Fruit fly (Drosophila melanogaster): Measurements from ENCODE around the gene CG15478.

CG15478 gene

dm6 chrX:7708942-7709707 lies 8.6 kb downstream of the CG15478 start, which contains the start of gene CHES-1-like (continued):
- TF ChIP-seq CG14965 (GFP tag; optimal IDR thresholded peaks at IDR 0.05; ENCODE audit: borderline replicate concordance) = peak; percentile 59
- peak; percentile 68 for TF ChIP-seq CG30020 (tag; optimal IDR thresholded peaks at IDR 0.05)
- peak; percentile 69 for TF ChIP-seq ro (GFP tag; IDR thresholded peaks at IDR 0.05)
- TF ChIP-seq Hey (tag; optimal IDR thresholded peaks at IDR 0.05) = peak; percentile 20
- TF ChIP-seq CG8478 (optimal IDR thresholded peaks at IDR 0.05) = no peak
- peak; percentile 86 for TF ChIP-seq NfI (GFP tag; optimal IDR thresholded peaks at IDR 0.05)
- TF ChIP-seq phol (tag; optimal IDR thresholded peaks at IDR 0.05) = peak; percentile 93
- peak; percentile 86 for TF ChIP-seq en (GFP tag; optimal IDR thresholded peaks at IDR 0.05)
- TF ChIP-seq CG5245 (GFP tag; optimal IDR thresholded peaks at IDR 0.05) = peak; percentile 79
- peak; percentile 96 for TF ChIP-seq Sox100B (GFP tag; optimal IDR thresholded peaks at IDR 0.05)
- TF ChIP-seq cg (GFP tag; optimal IDR thresholded peaks at IDR 0.05) = no peak
- TF ChIP-seq Eip74EF (GFP tag; optimal IDR thresholded peaks at IDR 0.05) = peak in 1 of 2 experiments; percentile 94
- peak; percentile 78 for TF ChIP-seq CG3847 (GFP tag; IDR thresholded peaks at IDR 0.05)
- peak; percentile 44 for TF ChIP-seq CG31365 (tag; optimal IDR thresholded peaks at IDR 0.05)
- TF ChIP-seq CG11696 (GFP tag; IDR thresholded peaks at IDR 0.05) = peak; percentile 58; the same call in 1 of the 2 replicates
- peak; percentile 56 for TF ChIP-seq kni (GFP tag; optimal IDR thresholded peaks at IDR 0.05)
- 0 out of 2 replicates have a peak, but pooled peaks have one; percentile 24 for TF ChIP-seq toy (GFP tag; IDR thresholded peaks at IDR 0.05)
- TF ChIP-seq CG7839 (tag; optimal IDR thresholded peaks at IDR 0.05) = peak; percentile 95
- peak; percentile 96 for TF ChIP-seq CG10543 (GFP tag; optimal IDR thresholded peaks at IDR 0.05)
- TF ChIP-seq bsh (GFP tag; optimal IDR thresholded peaks at IDR 0.05) = peak; percentile 84 to 87
- TF ChIP-seq prd (optimal IDR thresholded peaks at IDR 0.05) = no peak
- peak; percentile 85 for TF ChIP-seq prd (GFP tag; IDR thresholded peaks at IDR 0.05)
- peak; percentile 44 for TF ChIP-seq Adf1 (GFP tag; IDR thresholded peaks at IDR 0.05)
- peak; percentile 64 for TF ChIP-seq ssp (GFP tag; IDR thresholded peaks at IDR 0.05)
- TF ChIP-seq B-H1 (GFP tag; IDR thresholded peaks at IDR 0.05) = peak; percentile 68
- no peak for TF ChIP-seq ato (GFP tag; IDR thresholded peaks at IDR 0.05; ENCODE audit: partially characterized antibody)
- TF ChIP-seq run (tag; optimal IDR thresholded peaks at IDR 0.05) = peak; percentile 82
- peak; percentile 88 for TF ChIP-seq maf-S (GFP tag; optimal IDR thresholded peaks at IDR 0.05)
- TF ChIP-seq Trl (optimal IDR thresholded peaks at IDR 0.05) = peak in 1 of 2 experiments; percentile 59
- TF ChIP-seq Trl (GFP tag; optimal IDR thresholded peaks at IDR 0.05) = peak; percentile 90
- TF ChIP-seq HmgZ (tag; optimal IDR thresholded peaks at IDR 0.05) = peak; percentile 79
- TF ChIP-seq CG2129 (GFP tag; IDR thresholded peaks at IDR 0.05; ENCODE audit: partially characterized antibody) = no peak
- TF ChIP-seq mld (GFP tag; IDR thresholded peaks at IDR 0.05; ENCODE audit: partially characterized antibody) = no peak
- peak; percentile 90 for TF ChIP-seq CG18476 (GFP tag; optimal IDR thresholded peaks at IDR 0.05)
- TF ChIP-seq Drgx (GFP tag; IDR thresholded peaks at IDR 0.05) = peak; percentile 83
- no peak for TF ChIP-seq yki (optimal IDR thresholded peaks at IDR 0.05)
- no peak for TF ChIP-seq zen2 (GFP tag; IDR thresholded peaks at IDR 0.05; ENCODE audit: partially characterized antibody)
- TF ChIP-seq sima (GFP tag; optimal IDR thresholded peaks at IDR 0.05) = peak; percentile 48
- TF ChIP-seq cwo (GFP tag; optimal IDR thresholded peaks at IDR 0.05) = peak; percentile 90
- peak; percentile 40 for TF ChIP-seq corto (GFP tag; optimal IDR thresholded peaks at IDR 0.05)
- TF ChIP-seq Abd-B (GFP tag; optimal IDR thresholded peaks at IDR 0.05) = peak; percentile 93
- TF ChIP-seq CG8089 (GFP tag; optimal IDR thresholded peaks at IDR 0.05) = peak; percentile 88
- peak; percentile 88 for TF ChIP-seq CG1233 (GFP tag; optimal IDR thresholded peaks at IDR 0.05)
- peak; percentile 95 for TF ChIP-seq Oli (tag; optimal IDR thresholded peaks at IDR 0.05)
- TF ChIP-seq da (GFP tag; optimal IDR thresholded peaks at IDR 0.05) = peak; percentile 57
- peak; percentile 95 for TF ChIP-seq CG11504 (tag; optimal IDR thresholded peaks at IDR 0.05)
- TF ChIP-seq CG4730 (GFP tag; IDR thresholded peaks at IDR 0.05) = peak; percentile 78
- peak; percentile 47; the same call in 1 of the 2 replicates for TF ChIP-seq NFAT (GFP tag; IDR thresholded peaks at IDR 0.05)
- TF ChIP-seq aop (GFP tag; IDR thresholded peaks at IDR 0.05) = 0 out of 2 replicates have a peak, but pooled peaks have one; percentile 40

Measured in whole organism, embryonic.